Worm (Caenorhabditis elegans) whole organism, L4/young adult: ENCODE data around the gene txdc-12.2.

Experiments used
- dao-5 ChIP-seq: sonication (generic microtip); optimal IDR thresholded peaks from 2 replicates; lab custom pipeline; 2016; ENCODE audit warnings: missing genotype, missing genetic modification characterization, moderate library complexity, missing compliant biosample characterization
- him-1 ChIP-seq: sonication (generic microtip); optimal IDR thresholded peaks from 2 replicates; lab custom pipeline; 2016; ENCODE audit warnings: missing genotype, missing genetic modification reagents, missing genetic modification characterization, missing compliant biosample characterization

ce11 chrX:2108682-2109081 is 34.4 kb downstream of the txdc-12.2 start, which contains the start of gene F53B1.2:
- TF ChIP-seq him-1 (tag; lab: Kevin White, UChicago): no peak
- no peak for TF ChIP-seq dao-5
